Fruit fly (Drosophila melanogaster): ENCODE results near the gene CG14369.

CG14369 gene

dm6 chr3R:13592557-13592956 lies at the start of gene CG14369:
TSS of gene CG14369 (minus strand) at chr3R:13592657.
- no peak for TF ChIP-seq noc (tag; optimal IDR thresholded peaks at IDR 0.05)

- no peak for TF ChIP-seq noc (tag; optimal IDR thresholded peaks at IDR 0.05)
These were observed 39.2 kb upstream of the CG14369 start, which contains the start of gene CG10841 for dm6 chr3R:13631642-13632041. TSS of gene CG10841 (plus strand) at chr3R:13631942.

DNA sequence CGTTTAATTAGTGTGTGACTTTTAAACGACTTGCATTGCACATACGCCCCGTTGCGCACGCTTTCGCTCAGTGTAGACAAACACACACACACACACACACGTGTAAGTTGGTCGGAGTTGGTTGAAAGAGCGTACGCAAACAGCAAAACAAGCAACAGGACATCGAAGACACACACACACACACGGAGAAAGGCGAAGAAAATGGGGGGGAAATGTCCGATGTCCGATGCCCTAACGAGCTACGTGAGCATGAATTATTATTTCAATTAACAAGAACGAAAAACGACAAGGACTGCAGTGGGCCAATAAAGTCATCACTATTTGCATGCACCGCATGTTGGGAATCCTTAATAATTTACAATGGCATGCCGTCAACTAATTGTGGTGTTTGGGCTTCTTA lies 24.8 kb upstream of the CG14369 start:
- TF ChIP-seq noc (tag; optimal IDR thresholded peaks at IDR 0.05), result no peak

DNA sequence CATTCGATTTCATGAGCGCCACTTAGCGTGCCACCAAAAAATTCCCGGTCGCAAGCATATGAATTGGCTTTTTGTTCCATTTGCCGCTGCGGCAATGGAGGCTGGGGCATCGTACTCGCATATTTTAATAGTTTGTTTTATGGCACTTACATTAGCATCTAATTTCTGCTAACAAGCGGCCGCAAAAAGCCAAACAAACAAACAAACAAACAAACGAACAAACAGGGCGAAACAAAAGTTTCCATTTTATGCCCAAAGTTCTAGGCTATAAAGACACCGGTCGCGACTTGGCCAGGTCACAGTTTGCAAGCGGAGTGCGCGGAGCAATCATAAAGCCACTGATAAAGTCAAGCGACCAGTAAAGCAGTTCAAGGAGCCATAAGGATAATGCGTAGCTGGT lies 23.2 kb upstream of the CG14369 start, which contains the start of gene CG9269:
Gene CG9269 (plus strand): TSS at position 301 of the 400 bp plus-strand sequence.
- no peak for TF ChIP-seq noc (tag; optimal IDR thresholded peaks at IDR 0.05)

- no peak for TF ChIP-seq noc (tag; optimal IDR thresholded peaks at IDR 0.05)
These were observed 22.6 kb upstream of the CG14369 start for dm6 chr3R:13615007-13615406.

dm6 chr3R:13612333-13612732 lies 19.9 kb upstream of the CG14369 start, which contains the start of gene CG9757:
TSS of gene CG9757 (minus strand) at chr3R:13612433.
- TF ChIP-seq noc (tag; optimal IDR thresholded peaks at IDR 0.05), result no peak

DNA sequence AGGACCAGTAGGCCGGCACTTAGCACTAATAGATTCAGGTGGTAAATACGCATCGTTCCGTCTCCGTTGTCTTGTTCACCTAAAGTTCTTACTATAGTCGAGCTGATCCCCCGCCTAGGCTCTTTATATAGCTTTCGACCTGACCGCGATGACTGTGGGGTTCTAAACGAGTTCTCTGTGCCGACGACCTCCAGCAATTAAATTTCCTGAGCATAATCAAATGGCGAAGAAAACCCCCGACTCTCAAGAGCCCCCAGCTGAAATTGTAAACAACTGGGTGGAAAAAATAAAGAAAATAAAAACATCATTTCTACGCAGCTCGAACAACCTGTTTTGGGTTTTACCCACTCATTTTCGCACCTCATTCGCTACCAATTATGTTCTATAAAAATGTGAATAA lies 16.7 kb upstream of the CG14369 start, which contains the start of gene CG9759:
Gene CG9759 (minus strand): TSS at position 101 of the 400 bp plus-strand sequence.
- TF ChIP-seq noc (tag; optimal IDR thresholded peaks at IDR 0.05), result no peak

dm6 chr3R:13600539-13600938 lies 8.1 kb upstream of the CG14369 start:
- TF ChIP-seq noc (tag; optimal IDR thresholded peaks at IDR 0.05), result no peak

DNA sequence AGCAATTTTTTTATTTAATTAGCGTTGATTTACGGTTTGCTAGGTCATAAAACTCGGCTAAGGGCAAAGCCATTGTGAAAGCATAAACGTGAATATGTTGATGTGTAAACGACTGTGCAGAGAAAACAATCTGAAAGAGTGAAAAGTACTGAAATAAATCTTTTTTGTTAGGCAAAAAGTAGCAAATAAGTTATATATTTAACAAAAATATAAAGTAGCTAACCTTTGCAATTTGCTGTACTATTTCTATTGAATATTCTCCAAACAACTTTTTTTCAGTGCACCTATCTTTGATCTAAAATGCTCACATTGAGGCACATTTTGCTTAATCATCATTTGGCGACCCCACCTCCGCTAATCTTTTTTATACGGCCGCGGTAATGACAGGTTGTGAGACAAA lies 4.0 kb upstream of the CG14369 start:
- no peak for TF ChIP-seq noc (tag; optimal IDR thresholded peaks at IDR 0.05)

dm6 chr3R:13587697-13588096 lies 4.8 kb downstream of the CG14369 start, which contains the start of gene CG14370:
TSS of gene CG14370 (plus strand) at chr3R:13587997.
- no peak for TF ChIP-seq noc (tag; optimal IDR thresholded peaks at IDR 0.05)

DNA sequence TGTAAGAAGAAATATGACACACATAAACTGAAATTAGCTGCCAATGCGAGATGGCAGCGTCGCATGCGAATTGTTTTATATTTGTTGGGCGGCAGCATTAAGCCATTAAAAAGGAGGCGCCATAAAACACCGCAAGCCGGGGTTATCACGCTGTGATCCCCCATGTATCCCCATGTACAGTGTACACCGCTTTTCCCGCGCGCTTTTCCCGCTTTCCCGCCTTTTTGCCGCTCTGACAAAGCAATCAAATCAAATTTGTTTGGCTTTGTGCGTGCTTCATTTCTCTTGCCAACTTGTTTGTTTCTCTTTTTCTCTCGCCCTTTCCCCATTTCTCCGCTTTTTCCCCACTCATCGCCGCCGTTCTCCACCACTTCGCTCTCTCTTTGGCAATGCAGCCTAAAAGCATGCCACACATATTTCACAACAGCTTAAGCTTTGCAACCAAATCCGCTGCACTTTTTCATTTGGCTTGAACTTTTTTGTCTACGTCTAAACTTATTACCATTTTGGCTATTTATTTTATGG lies 38.5 kb downstream of the CG14369 start:
- TF ChIP-seq noc (tag; optimal IDR thresholded peaks at IDR 0.05), result no peak

- no peak for TF ChIP-seq noc (tag; optimal IDR thresholded peaks at IDR 0.05)
These were observed 39.1 kb downstream of the CG14369 start for dm6 chr3R:13553152-13553874.

dm6 chr3R:13549515-13549914 lies 42.9 kb downstream of the CG14369 start:
- no peak for TF ChIP-seq noc (tag; optimal IDR thresholded peaks at IDR 0.05)

DNA sequence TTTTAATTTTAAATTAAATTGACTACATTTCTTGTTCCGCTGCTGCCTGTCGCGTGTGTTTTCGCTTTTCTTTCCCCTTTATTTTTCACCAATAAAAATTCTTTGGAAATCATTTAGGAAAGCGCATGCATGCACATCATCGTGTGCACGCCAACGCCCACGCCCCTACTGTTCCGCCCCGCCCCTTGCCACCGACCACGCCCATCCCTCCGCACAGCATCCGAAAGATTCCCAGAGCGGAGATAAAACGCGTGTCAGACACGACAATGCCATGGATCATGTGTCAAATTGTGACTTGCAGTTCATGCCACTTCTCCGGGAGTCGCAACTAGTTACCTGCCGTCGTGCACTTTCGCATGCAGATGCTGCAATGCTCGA lies 44.0 kb downstream of the CG14369 start:
- no peak for TF ChIP-seq noc (tag; optimal IDR thresholded peaks at IDR 0.05)

DNA sequence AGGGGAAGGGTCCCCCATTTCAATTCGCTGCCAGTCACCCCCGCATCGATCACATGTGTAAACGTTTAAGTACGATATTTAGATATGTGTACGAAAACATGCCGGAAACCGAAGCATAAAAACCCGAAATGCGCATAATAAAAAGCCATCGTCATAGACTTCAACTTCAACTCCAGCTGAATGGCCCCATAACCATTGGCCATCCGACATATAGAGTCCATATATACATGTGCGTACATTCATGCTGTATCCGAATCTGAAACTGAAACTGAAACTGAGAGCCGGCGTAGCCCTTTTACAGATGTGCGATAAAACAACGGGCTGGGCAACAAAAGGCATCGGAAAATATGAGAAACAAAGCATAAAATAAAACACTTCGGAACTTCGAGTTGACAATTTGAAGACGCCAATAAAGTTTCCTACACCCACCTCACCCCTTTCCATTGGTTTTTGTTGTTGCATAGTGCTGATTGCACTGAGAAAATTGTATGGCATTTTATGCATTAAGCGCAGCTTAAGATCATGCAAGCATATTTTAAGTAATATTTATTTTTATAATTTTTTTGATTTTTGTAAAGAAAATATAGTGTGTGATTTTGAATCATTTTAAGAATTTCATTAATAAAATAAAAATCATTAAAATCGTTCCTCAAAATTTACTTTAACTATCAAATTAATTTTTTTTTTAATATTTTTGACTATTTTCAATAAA lies 44.6 kb downstream of the CG14369 start:
- no peak for TF ChIP-seq noc (tag; optimal IDR thresholded peaks at IDR 0.05)

dm6 chr3R:13545300-13545699 lies 47.2 kb downstream of the CG14369 start, which contains the start of gene CG31337:
TSS of gene CG31337 (minus strand) at chr3R:13545400.
- no peak for TF ChIP-seq noc (tag; optimal IDR thresholded peaks at IDR 0.05)

Data from whole organism, larva.